Worm (Caenorhabditis elegans) whole organism, L1 larva: ENCODE measurements around the gene egl-6.
A peak's percentile ranks its signal among the peaks of the same experiment; 100 is the strongest.

Experiments used
- C04F5.9 ChIP-seq: sonication (generic microtip); optimal IDR thresholded peaks from 2 replicates; lab custom pipeline; 2016; ENCODE audit warnings: missing genetic modification characterization, missing compliant biosample characterization
- C16A3.4 ChIP-seq: fragments of 150-350 bp; optimal IDR thresholded peaks from 2 replicates; lab custom pipeline; 2014; ENCODE audit warnings: missing biosample characterization, missing genetic modification characterization
- F16B12.6 ChIP-seq: fragments of 150-350 bp; optimal IDR thresholded peaks from 2 replicates; lab custom pipeline; 2014; ENCODE audit warnings: missing biosample characterization, missing genetic modification characterization
- alr-1 ChIP-seq: fragments of 200-800 bp; sonication (Bioruptor generic); optimal IDR thresholded peaks from 2 replicates; lab custom pipeline; 2018; ENCODE audit warnings: borderline replicate concordance, mild to moderate bottlenecking, missing genetic modification characterization, missing compliant biosample characterization
- aly-2 ChIP-seq: fragments of 150-350 bp; optimal IDR thresholded peaks from 2 replicates; lab custom pipeline; 2014; ENCODE audit warnings: missing biosample characterization, missing genetic modification characterization
- ama-1 ChIP-seq: fragments of 150-350 bp; optimal IDR thresholded peaks from 2 replicates; lab custom pipeline; 2014
- ceh-63 ChIP-seq: fragments of 200-800 bp; sonication (Bioruptor generic); optimal IDR thresholded peaks from 2 replicates; lab custom pipeline; 2018; ENCODE audit warnings: mild to moderate bottlenecking, missing genetic modification characterization, missing compliant biosample characterization
- ceh-8 ChIP-seq: fragments of 200-800 bp; sonication (Bioruptor generic); optimal IDR thresholded peaks from 2 replicates; lab custom pipeline; 2018; ENCODE audit warnings: mild to moderate bottlenecking, missing genetic modification characterization, moderate library complexity, missing compliant biosample characterization
- ceh-82 ChIP-seq, 3 experiments: fragments of 150-350 bp in 1 of 3; sonication (generic microtip) in 2 of 3; optimal IDR thresholded peaks; 2 replicates each; lab custom pipeline; 2014 to 2017; ENCODE audit warnings: missing biosample characterization in 3 of 3, missing genetic modification characterization in 3 of 3
- ces-1 ChIP-seq: fragments of 150-350 bp; optimal IDR thresholded peaks from 2 replicates; lab custom pipeline; 2014; ENCODE audit warnings: missing biosample characterization, missing genetic modification reagents, missing genetic modification characterization
- dsc-1 ChIP-seq: sonication (generic microtip); optimal IDR thresholded peaks from 2 replicates; lab custom pipeline; 2016; ENCODE audit warnings: mild to moderate bottlenecking, missing genetic modification characterization, missing compliant biosample characterization
- efl-1 ChIP-seq, 4 experiments: fragments of 150-350 bp; optimal IDR thresholded peaks in 3 of 4; peaks in 1 of 4; 1 replicate in 1 of 4; 2 replicates in 3 of 4; lab custom pipeline; 2014; ENCODE audit warnings: missing biosample characterization in 2 of 4, missing genetic modification characterization in 2 of 4, missing genetic modification reagents in 2 of 4
- efl-3 ChIP-seq: fragments of 200-800 bp; sonication (Bioruptor generic); optimal IDR thresholded peaks from 2 replicates; lab custom pipeline; 2018; ENCODE audit warnings: mild to moderate bottlenecking, missing genetic modification characterization, missing compliant biosample characterization
- egl-13 ChIP-seq: sonication (generic microtip); optimal IDR thresholded peaks from 2 replicates; lab custom pipeline; 2016; ENCODE audit warnings: missing genotype, missing genetic modification reagents, missing genetic modification characterization, missing compliant biosample characterization
- elt-2 ChIP-seq: sonication (generic microtip); optimal IDR thresholded peaks from 2 replicates; lab custom pipeline; 2016; ENCODE audit warnings: missing genetic modification characterization, mild to moderate bottlenecking, inconsistent platforms, missing compliant biosample characterization, missing genetic modification reagents
- grh-1 ChIP-seq: fragments of 200-800 bp; sonication (Bioruptor generic); IDR thresholded peaks from 2 replicates; pipeline ENCODE4 v1.3.6; 2022; ENCODE audit warnings: missing genetic modification reagents, missing genetic modification characterization, missing compliant biosample characterization
- hlh-17 ChIP-seq: fragments of 200-800 bp; sonication (Bioruptor generic); optimal IDR thresholded peaks from 2 replicates; lab custom pipeline; 2018; ENCODE audit warnings: missing genetic modification characterization, mild to moderate bottlenecking, missing compliant biosample characterization, moderate library complexity, borderline replicate concordance
- hpl-2 ChIP-seq: fragments of 150-350 bp; optimal IDR thresholded peaks from 2 replicates; lab custom pipeline; 2014; ENCODE audit warnings: missing biosample characterization, missing genetic modification reagents, missing genetic modification characterization
- irx-1 ChIP-seq: sonication (generic microtip); optimal IDR thresholded peaks from 2 replicates; lab custom pipeline; 2016; ENCODE audit warnings: missing genetic modification characterization, missing compliant biosample characterization
- isw-1 ChIP-seq: fragments of 200-800 bp; sonication (Bioruptor generic); IDR thresholded peaks from 2 replicates; pipeline ENCODE4 v1.3.6; 2022; ENCODE audit warnings: missing genetic modification characterization, missing compliant biosample characterization
- lin-13 ChIP-seq: fragments of 150-350 bp; optimal IDR thresholded peaks from 2 replicates; lab custom pipeline; 2014; ENCODE audit warnings: missing biosample characterization, missing genetic modification reagents, missing genetic modification characterization
- lin-14 ChIP-seq: fragments of 200-800 bp; sonication (Bioruptor generic); optimal IDR thresholded peaks from 2 replicates; lab custom pipeline; 2018; ENCODE audit warnings: mild to moderate bottlenecking, missing genetic modification characterization, moderate library complexity, missing compliant biosample characterization
- lin-35 ChIP-seq, 2 experiments: fragments of 150-350 bp; optimal IDR thresholded peaks; 2 replicates each; lab custom pipeline; 2014; ENCODE audit warnings: missing biosample characterization in 2 of 2, missing genetic modification characterization in 2 of 2, missing genetic modification reagents in 2 of 2
- lin-39 ChIP-seq: fragments of 150-350 bp; optimal IDR thresholded peaks from 2 replicates; lab custom pipeline; 2014; ENCODE audit warnings: missing biosample characterization, missing genetic modification reagents, missing genetic modification characterization
- lsy-2 ChIP-seq, 2 experiments: fragments of 150-350 bp; optimal IDR thresholded peaks; 2 replicates each; lab custom pipeline; 2014; ENCODE audit warnings: missing biosample characterization in 2 of 2, missing genetic modification characterization in 2 of 2
- mab-9 ChIP-seq: fragments of 200-800 bp; sonication (Bioruptor generic); IDR thresholded peaks from 2 replicates; pipeline ENCODE4 v1.3.6; 2022; ENCODE audit warnings: missing genetic modification reagents, missing genetic modification characterization, missing compliant biosample characterization
- nhr-11 ChIP-seq: fragments of 150-350 bp; optimal IDR thresholded peaks from 2 replicates; lab custom pipeline; 2014; ENCODE audit warnings: missing biosample characterization, missing genetic modification characterization
- nhr-19 ChIP-seq: fragments of 200-800 bp; sonication (Bioruptor generic); conservative IDR thresholded peaks from 2 replicates; pipeline ENCODE4 v1.3.6; 2022; ENCODE audit warnings: missing genetic modification characterization, missing compliant biosample characterization
- nhr-20 ChIP-seq: sonication (generic microtip); optimal IDR thresholded peaks from 2 replicates; lab custom pipeline; 2016; ENCODE audit warnings: mild to moderate bottlenecking, missing genetic modification characterization, missing compliant biosample characterization
- nhr-237 ChIP-seq: fragments of 150-350 bp; optimal IDR thresholded peaks from 2 replicates; lab custom pipeline; 2014; ENCODE audit warnings: missing biosample characterization, missing genetic modification characterization
- nhr-47 ChIP-seq: sonication (generic microtip); optimal IDR thresholded peaks from 2 replicates; lab custom pipeline; 2016; ENCODE audit warnings: mild to moderate bottlenecking, missing genetic modification characterization, moderate library complexity, missing compliant biosample characterization
- nhr-71 ChIP-seq: sonication (generic microtip); optimal IDR thresholded peaks from 2 replicates; lab custom pipeline; 2016; ENCODE audit warnings: mild to moderate bottlenecking, missing genetic modification characterization, moderate library complexity, missing compliant biosample characterization
- nhr-76 ChIP-seq: sonication (generic microtip); optimal IDR thresholded peaks from 2 replicates; lab custom pipeline; 2017; ENCODE audit warnings: missing biosample characterization, missing genetic modification characterization
- nhr-84 ChIP-seq: sonication (generic microtip); optimal IDR thresholded peaks from 2 replicates; lab custom pipeline; 2017; ENCODE audit warnings: missing biosample characterization, missing genetic modification characterization
- nhr-85 ChIP-seq: sonication (generic microtip); peaks from one replicate; lab custom pipeline; 2016; ENCODE audit warnings: missing genetic modification characterization, inconsistent platforms, missing compliant biosample characterization
- nhr-90 ChIP-seq: sonication (generic microtip); optimal IDR thresholded peaks from 2 replicates; lab custom pipeline; 2016; ENCODE audit warnings: mild to moderate bottlenecking, missing genetic modification characterization, missing compliant biosample characterization; ENCODE audit not compliant: poor library complexity
- rnt-1 ChIP-seq: sonication (generic microtip); optimal IDR thresholded peaks from 2 replicates; lab custom pipeline; 2016; ENCODE audit warnings: mild to moderate bottlenecking, missing genetic modification characterization, moderate library complexity, missing compliant biosample characterization
- skn-1 ChIP-seq: fragments of 150-350 bp; optimal IDR thresholded peaks from 2 replicates; lab custom pipeline; 2014; ENCODE audit warnings: missing biosample characterization, missing genetic modification characterization
- snu-23 ChIP-seq: sonication (generic microtip); optimal IDR thresholded peaks from 2 replicates; lab custom pipeline; 2016; ENCODE audit warnings: missing genetic modification characterization, missing compliant biosample characterization
- sup-37 ChIP-seq: fragments of 200-800 bp; sonication (Bioruptor generic); optimal IDR thresholded peaks from 2 replicates; lab custom pipeline; 2018; ENCODE audit warnings: mild to moderate bottlenecking, missing genetic modification characterization, missing compliant biosample characterization
- swsn-7 ChIP-seq: sonication (generic microtip); optimal IDR thresholded peaks from 2 replicates; lab custom pipeline; 2016; ENCODE audit warnings: missing genetic modification characterization, missing compliant biosample characterization
- tbx-2 ChIP-seq: sonication (generic microtip); optimal IDR thresholded peaks from 2 replicates; lab custom pipeline; 2016; ENCODE audit warnings: missing genetic modification characterization, missing compliant biosample characterization
- tlp-1 ChIP-seq: fragments of 150-350 bp; optimal IDR thresholded peaks from 2 replicates; lab custom pipeline; 2014; ENCODE audit warnings: missing biosample characterization, missing genetic modification characterization
- unc-130 ChIP-seq: fragments of 150-350 bp; optimal IDR thresholded peaks from 2 replicates; lab custom pipeline; 2017; ENCODE audit warnings: missing biosample characterization, missing genetic modification characterization, inconsistent platforms
- unc-86 ChIP-seq: sonication (generic microtip); optimal IDR thresholded peaks from 2 replicates; lab custom pipeline; 2016; ENCODE audit warnings: missing genetic modification characterization, missing compliant biosample characterization
- vab-15 ChIP-seq: sonication (generic microtip); optimal IDR thresholded peaks from 2 replicates; lab custom pipeline; 2017; ENCODE audit warnings: missing genotype, mild to moderate bottlenecking, missing genetic modification characterization, missing compliant biosample characterization
- xbp-1 ChIP-seq: sonication (generic microtip); optimal IDR thresholded peaks from 2 replicates; lab custom pipeline; 2016; ENCODE audit warnings: missing genetic modification characterization, missing compliant biosample characterization
- zip-4 ChIP-seq: fragments of 200-800 bp; sonication (Bioruptor generic); optimal IDR thresholded peaks from 2 replicates; lab custom pipeline; 2018; ENCODE audit warnings: mild to moderate bottlenecking, missing genetic modification characterization, moderate library complexity, missing compliant biosample characterization

The egl-6 gene

DNA sequence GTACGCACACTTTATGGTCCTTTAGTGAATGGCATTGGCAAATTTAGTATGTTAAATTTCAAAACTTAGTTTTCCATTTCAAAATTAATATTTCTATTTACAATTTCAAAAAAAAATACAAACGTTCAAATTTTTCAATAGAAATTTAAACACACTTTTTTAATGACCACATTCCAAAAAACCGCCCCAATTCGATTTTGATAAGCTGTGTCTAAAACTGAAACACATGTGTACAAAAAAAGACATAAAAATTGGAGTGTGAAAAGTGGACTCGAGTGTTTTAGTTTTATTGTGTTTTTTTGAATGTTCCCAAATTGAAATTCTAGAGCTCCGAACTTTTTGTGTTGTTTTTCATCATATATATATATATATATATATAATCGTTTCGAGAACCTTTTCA lies 44.8 kb downstream of the egl-6 start:
- no peak for TF ChIP-seq efl-1 (optimal IDR thresholded peaks at IDR 0.05; lab: Kevin White, UChicago)
- TF ChIP-seq efl-1 (GFP tag; optimal IDR thresholded peaks at IDR 0.05 in 1 of 2; lab: Kevin White, UChicago): peak in 1 of 2 experiments; percentile 74
- TF ChIP-seq sup-37 (GFP tag; lab: Kevin White, UChicago): no peak
- no peak for TF ChIP-seq nhr-71 (tag; lab: Kevin White, UChicago)

DNA sequence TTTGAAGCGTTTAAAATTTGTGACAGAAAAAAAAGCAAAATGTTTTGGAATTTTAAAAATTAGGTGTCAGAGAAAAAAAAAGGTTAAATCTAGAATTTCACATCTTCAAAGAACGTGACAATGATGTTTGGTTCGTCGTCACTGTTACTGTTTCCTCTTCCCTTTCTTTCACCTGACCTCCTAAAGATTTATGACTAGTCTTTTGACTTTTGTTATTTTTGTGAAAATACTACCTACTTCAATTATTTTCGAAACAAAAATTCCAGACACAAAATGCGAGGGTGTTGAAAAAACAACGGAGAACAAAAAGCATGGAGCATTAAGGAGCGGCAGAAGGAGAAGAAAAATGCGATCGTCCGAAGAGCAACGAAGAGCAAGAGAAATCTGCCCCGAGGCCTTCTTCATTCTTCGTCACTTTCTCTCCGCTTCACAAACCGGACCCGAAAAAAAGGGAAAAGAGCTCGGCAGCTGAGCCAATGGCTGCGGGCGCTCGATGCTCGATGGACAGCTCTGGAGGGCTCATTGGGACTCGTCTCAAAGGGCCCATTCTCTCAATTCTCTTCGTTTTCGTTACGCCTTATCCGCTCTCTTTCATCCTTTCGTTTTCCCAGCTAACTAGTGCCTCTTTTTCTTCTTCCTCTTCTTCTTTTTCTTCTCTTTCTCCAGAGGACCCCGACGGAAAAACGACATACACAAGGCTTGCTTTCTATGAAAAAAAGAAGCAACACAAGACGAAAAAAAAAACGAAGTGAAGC lies 45.5 kb downstream of the egl-6 start:
- TF ChIP-seq snu-23 (peak; percentile 30), mab-9 (GFP tag; lab: Robert Waterston, UW) (no peak), xbp-1 (tag; lab: Kevin White, UChicago) (peak; percentile 22), nhr-90 (no peak), efl-1 (optimal IDR thresholded peaks at IDR 0.05; lab: Kevin White, UChicago) (no peak), efl-1 (GFP tag; optimal IDR thresholded peaks at IDR 0.05 in 1 of 2; lab: Kevin White, UChicago) (peak in 1 of 2 experiments; percentile 56), ceh-63 (GFP tag; lab: Kevin White, UChicago) (no peak), vab-15 (tag; lab: Kevin White, UChicago) (no peak), nhr-237 (tag; lab: Kevin White, UChicago) (no peak), lin-14 (peak; percentile 83), aly-2 (tag; lab: Kevin White, UChicago) (no peak), rnt-1 (peak; percentile 38), unc-86 (tag; lab: Kevin White, UChicago) (peak; percentile 21), ces-1 (GFP tag; lab: Kevin White, UChicago) (no peak), ama-1 (no peak), nhr-71 (tag; lab: Kevin White, UChicago) (peak; percentile 53), C16A3.4 (no peak), ceh-8 (no peak), nhr-20 (tag; lab: Kevin White, UChicago) (no peak), nhr-84 (no peak), zip-4 (GFP tag; lab: Kevin White, UChicago) (no peak), hlh-17 (no peak), tlp-1 (tag; lab: Kevin White, UChicago) (no peak), lin-13 (GFP tag; lab: Kevin White, UChicago) (no peak), hpl-2 (GFP tag; lab: Kevin White, UChicago) (no peak), ceh-82 (tag; optimal IDR thresholded peaks at IDR 0.05; lab: Kevin White, UChicago) (peak in 1 of 3 experiments; percentile 44), nhr-85 (tag; lab: Kevin White, UChicago) (peak; percentile 74), F16B12.6 (tag; lab: Kevin White, UChicago) (no peak), lin-35 (GFP tag; optimal IDR thresholded peaks at IDR 0.05; lab: Kevin White, UChicago) (peak in 1 of 2 experiments; percentile 3), lsy-2 (tag; optimal IDR thresholded peaks at IDR 0.05; lab: Kevin White, UChicago) (peak; percentile 5 to 43), efl-3 (GFP tag; lab: Kevin White, UChicago) (no peak), sup-37 (GFP tag; lab: Kevin White, UChicago) (no peak), lin-39 (no peak), grh-1 (GFP tag; lab: Robert Waterston, UW) (no peak), isw-1 (peak; percentile 34), skn-1 (tag; lab: Kevin White, UChicago) (no peak), alr-1 (tag; lab: Kevin White, UChicago) (no peak), swsn-7 (peak; percentile 8), nhr-76 (no peak), elt-2 (no peak), dsc-1 (tag; lab: Kevin White, UChicago) (peak; percentile 49), C04F5.9 (tag; lab: Kevin White, UChicago) (no peak), unc-130 (no peak), nhr-19 (GFP tag; lab: Robert Waterston, UW) (no peak), irx-1 (no peak), nhr-47 (tag; lab: Kevin White, UChicago) (peak; percentile 57), nhr-11 (tag; lab: Kevin White, UChicago) (no peak), egl-13 (tag; lab: Kevin White, UChicago) (peak; percentile 34), tbx-2 (tag; lab: Kevin White, UChicago) (peak; percentile 36)
